Fruit fly (Drosophila melanogaster): ENCODE results near the gene Spase22-23.

The Spase22-23 gene

DNA sequence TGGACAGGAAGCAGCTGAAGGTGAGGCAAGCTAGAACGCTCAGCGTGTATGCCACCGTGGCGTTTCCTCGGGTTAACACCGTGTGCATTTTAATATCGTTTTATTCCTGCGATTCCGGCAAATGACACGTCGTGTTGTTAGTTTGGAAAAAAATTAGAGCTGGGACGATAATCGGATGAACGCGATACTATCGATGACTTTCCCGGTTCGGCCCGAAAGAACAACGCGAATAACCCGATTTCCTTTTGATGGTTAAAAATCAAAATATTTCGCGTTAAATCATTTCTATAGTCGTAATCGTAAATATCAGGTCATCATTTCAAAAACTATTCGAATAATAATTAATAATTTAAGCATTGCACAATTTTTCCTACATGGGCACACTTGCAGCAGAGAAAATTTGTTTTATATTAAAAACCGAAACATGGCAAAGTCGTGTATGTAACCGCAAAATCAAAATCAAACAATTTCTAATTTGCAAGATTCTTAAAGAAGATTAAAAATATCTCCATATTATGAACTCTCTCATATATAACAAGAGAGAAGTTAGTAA is at the start of gene Spase22-23:
TSS of gene Spase22-23 (minus strand) at position 166 of the 553 bp plus-strand sequence.
- peak; percentile 76 for TF ChIP-seq CG1621 (tag; optimal IDR thresholded peaks at IDR 0.05)
- no peak for TF ChIP-seq CG8319 (GFP tag; optimal IDR thresholded peaks at IDR 0.05)

- TF ChIP-seq svp (GFP tag) (peak; percentile 40), vri (GFP tag; optimal IDR thresholded peaks at IDR 0.05) (no peak)
Measured at dm6 chr3R:24279291-24279690, 49.5 kb upstream of the Spase22-23 start, which contains the start of gene shps. TSS of gene shps (plus strand) at chr3R:24279572.

DNA sequence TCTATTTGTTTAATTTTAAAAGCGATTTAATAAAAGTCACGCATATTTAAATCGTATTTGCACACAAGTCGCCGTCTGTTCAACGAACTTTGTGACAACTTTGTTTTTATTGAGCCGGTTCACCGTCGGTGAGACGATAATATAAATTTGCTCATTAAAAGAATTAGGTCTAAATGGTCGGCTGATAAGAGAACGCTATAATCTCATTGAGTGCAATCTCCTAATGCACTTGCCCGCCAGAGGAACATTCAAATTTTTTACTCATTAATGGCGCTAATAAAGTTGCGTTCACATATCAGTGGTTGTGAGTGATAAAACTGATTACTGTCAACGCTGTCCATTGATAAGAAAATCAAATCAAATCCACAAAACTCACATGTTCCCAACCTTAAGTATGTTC is 48.9 kb upstream of the Spase22-23 start:
- TF ChIP-seq vri (GFP tag; optimal IDR thresholded peaks at IDR 0.05) (peak; percentile 69), CG8119 (GFP tag; IDR thresholded peaks at IDR 0.05) (no peak)

dm6 chr3R:24276104-24277008 is 46.5 kb upstream of the Spase22-23 start, which contains the start of gene Orct:
TSS of gene Orct (plus strand) at chr3R:24276260.
- peak; percentile 50 for TF ChIP-seq net (GFP tag; optimal IDR thresholded peaks at IDR 0.05)
- peak; percentile 61 for TF ChIP-seq Hr4 (GFP tag; optimal IDR thresholded peaks at IDR 0.05)
- TF ChIP-seq fkh (GFP tag; optimal IDR thresholded peaks at IDR 0.05) = peak; percentile 68
- TF ChIP-seq Eip78C (GFP tag) = peak; percentile 90
- peak in 1 of 2 experiments; percentile 49 for TF ChIP-seq ss (GFP tag; optimal IDR thresholded peaks at IDR 0.05)
- peak; percentile 57 for TF ChIP-seq OdsH (GFP tag; optimal IDR thresholded peaks at IDR 0.05)
- TF ChIP-seq Met (GFP tag; optimal IDR thresholded peaks at IDR 0.05) = peak; percentile 79
- TF ChIP-seq Eip93F (GFP tag; optimal IDR thresholded peaks at IDR 0.05) = peak; percentile 35
- TF ChIP-seq CG4318 (GFP tag; optimal IDR thresholded peaks at IDR 0.05) = peak; percentile 52
- TF ChIP-seq fd59A (GFP tag; optimal IDR thresholded peaks at IDR 0.05) = peak; percentile 44
- TF ChIP-seq Lpt (GFP tag; optimal IDR thresholded peaks at IDR 0.05) = peak; percentile 35
- peak; percentile 65 for TF ChIP-seq achi (GFP tag; optimal IDR thresholded peaks at IDR 0.05)
- peak; percentile 46; the same call in 2 of the 3 replicates for TF ChIP-seq CG6163 (GFP tag; IDR thresholded peaks at IDR 0.05)
- peak; percentile 65 for TF ChIP-seq CG6792 (GFP tag; optimal IDR thresholded peaks at IDR 0.05)
- TF ChIP-seq Sox15 (GFP tag; optimal IDR thresholded peaks at IDR 0.05) = peak; percentile 39
- TF ChIP-seq Ets21C (GFP tag; optimal IDR thresholded peaks at IDR 0.05) = peak; percentile 5
- no peak for TF ChIP-seq CG1621 (tag; optimal IDR thresholded peaks at IDR 0.05)
- TF ChIP-seq svp (GFP tag) = peak; percentile 86
- peak; percentile 44 for TF ChIP-seq CG6276 (GFP tag; optimal IDR thresholded peaks at IDR 0.05)
- peak; percentile 60 for TF ChIP-seq CG3032 (tag; optimal IDR thresholded peaks at IDR 0.05)
- peak; percentile 71 for TF ChIP-seq pdm3 (GFP tag; optimal IDR thresholded peaks at IDR 0.05)
- TF ChIP-seq Blimp-1 (GFP tag; optimal IDR thresholded peaks at IDR 0.05) = peak; percentile 44
- peak; percentile 39 for TF ChIP-seq CG3919 (GFP tag; optimal IDR thresholded peaks at IDR 0.05)
- peak; percentile 56 for TF ChIP-seq CG10669 (GFP tag; optimal IDR thresholded peaks at IDR 0.05)
- TF ChIP-seq topi (GFP tag; optimal IDR thresholded peaks at IDR 0.05) = peak; percentile 71
- peak; percentile 19 for TF ChIP-seq CG7368 (GFP tag; optimal IDR thresholded peaks at IDR 0.05)
- TF ChIP-seq CG16779 (tag; optimal IDR thresholded peaks at IDR 0.05) = peak; percentile 37
- TF ChIP-seq cyc (GFP tag; optimal IDR thresholded peaks at IDR 0.05) = peak; percentile 50
- TF ChIP-seq CG11902 (GFP tag; optimal IDR thresholded peaks at IDR 0.05) = peak; percentile 9
- peak; percentile 74 for TF ChIP-seq CG32006 (GFP tag; optimal IDR thresholded peaks at IDR 0.05)
- peak; percentile 60 for TF ChIP-seq Hr39 (GFP tag; optimal IDR thresholded peaks at IDR 0.05)
- TF ChIP-seq dac (GFP tag; optimal IDR thresholded peaks at IDR 0.05) = peak; percentile 20
- peak; percentile 85 for TF ChIP-seq esn (GFP tag; optimal IDR thresholded peaks at IDR 0.05)
- peak; percentile 41; the same call in 1 of the 3 replicates for TF ChIP-seq eg (GFP tag; IDR thresholded peaks at IDR 0.05)
- TF ChIP-seq CG10631 (GFP tag; optimal IDR thresholded peaks at IDR 0.05) = peak; percentile 57
- TF ChIP-seq Hr38 (GFP tag; optimal IDR thresholded peaks at IDR 0.05) = no peak
- TF ChIP-seq CG31627 (GFP tag; optimal IDR thresholded peaks at IDR 0.05) = peak; percentile 58
- peak; percentile 65 for TF ChIP-seq lz (GFP tag; optimal IDR thresholded peaks at IDR 0.05)
- TF ChIP-seq Smox (GFP tag; optimal IDR thresholded peaks at IDR 0.05) = peak; percentile 60
- peak; percentile 73 for TF ChIP-seq Sox14 (GFP tag; optimal IDR thresholded peaks at IDR 0.05)
